Worm (Caenorhabditis elegans) whole organism, L3 larva: ENCODE data around the gene F43E2.11.

Source experiments
- nhr-12 ChIP-seq: fragments of 150-350 bp; optimal IDR thresholded peaks from 2 replicates; lab custom pipeline; 2014; ENCODE audit warnings: missing biosample characterization, missing genetic modification characterization
- nhr-28 ChIP-seq: fragments of 150-350 bp; optimal IDR thresholded peaks from 2 replicates; lab custom pipeline; 2014; ENCODE audit warnings: missing biosample characterization, missing genetic modification characterization
- tbx-2 ChIP-seq: sonication (generic microtip); optimal IDR thresholded peaks from 2 replicates; lab custom pipeline; 2016; ENCODE audit warnings: mild to moderate bottlenecking, missing genetic modification characterization, missing compliant biosample characterization

DNA sequence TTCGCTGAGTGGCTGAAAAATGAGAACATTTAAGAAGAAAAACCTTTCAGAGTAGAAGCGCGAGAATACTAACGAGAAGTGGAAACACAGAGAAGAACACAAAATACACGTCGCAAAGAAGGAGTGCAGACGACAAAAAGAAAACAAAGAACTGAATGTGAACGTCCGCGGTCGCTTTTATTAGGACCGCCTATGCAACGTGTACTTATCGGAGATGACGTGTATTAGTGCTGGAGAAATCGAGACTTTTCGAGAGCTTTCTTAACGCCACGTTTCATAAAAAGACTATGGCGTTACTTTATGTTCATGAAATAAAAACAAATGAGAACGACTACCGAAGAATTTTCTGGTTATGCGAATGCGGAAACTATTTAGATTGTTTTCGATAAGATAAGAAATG, 17.6 kb downstream of the F43E2.11 start, which contains the start of gene hsp-4:
- TF ChIP-seq nhr-28 (tag; lab: Kevin White, UChicago) (no peak), tbx-2 (tag; lab: Kevin White, UChicago) (no peak), nhr-12 (tag; lab: Kevin White, UChicago) (no peak)
